Worm (Caenorhabditis elegans) whole organism, mixed stage, embryonic: ENCODE data around the gene B0524.6.

Experiments used
- M03D4.4 ChIP-seq: sonication (generic microtip); optimal IDR thresholded peaks from 2 replicates; lab custom pipeline; 2017; ENCODE audit warnings: mild to moderate bottlenecking, missing genetic modification characterization, missing compliant biosample characterization
- bed-3 ChIP-seq: fragments of 200-800 bp; sonication (Bioruptor generic); optimal IDR thresholded peaks from 3 replicates; lab custom pipeline; 2018; ENCODE audit warnings: mild to moderate bottlenecking, missing genetic modification characterization, moderate library complexity, missing compliant biosample characterization
- blmp-1 ChIP-seq: fragments of 150-350 bp; optimal IDR thresholded peaks from 2 replicates; lab custom pipeline; 2014; ENCODE audit warnings: missing biosample characterization, missing genetic modification characterization
- ceh-39 ChIP-seq: fragments of 150-350 bp; optimal IDR thresholded peaks from 2 replicates; lab custom pipeline; 2014; ENCODE audit warnings: missing biosample characterization, missing genetic modification characterization
- ceh-43 ChIP-seq: fragments of 200-800 bp; sonication (Bioruptor generic); optimal IDR thresholded peaks from 2 replicates; lab custom pipeline; 2018; ENCODE audit warnings: mild to moderate bottlenecking, missing genetic modification characterization, moderate library complexity, missing compliant biosample characterization
- ceh-83 ChIP-seq: fragments of 200-800 bp; sonication (Bioruptor generic); optimal IDR thresholded peaks from 2 replicates; lab custom pipeline; 2018; ENCODE audit warnings: mild to moderate bottlenecking, missing genetic modification characterization, missing compliant biosample characterization
- cnd-1 ChIP-seq: fragments of 200-800 bp; sonication (Bioruptor generic); optimal IDR thresholded peaks from 2 replicates; lab custom pipeline; 2018; ENCODE audit warnings: mild to moderate bottlenecking, missing genetic modification characterization, missing compliant biosample characterization
- elt-1 ChIP-seq: sonication (generic microtip); optimal IDR thresholded peaks from 2 replicates; lab custom pipeline; 2017; ENCODE audit warnings: missing genetic modification characterization, mild to moderate bottlenecking, missing compliant biosample characterization, antibody characterized with exemption, moderate library complexity, borderline replicate concordance; ENCODE audit not compliant: insufficient read depth
- elt-3 ChIP-seq: fragments of 150-350 bp; optimal IDR thresholded peaks from 2 replicates; lab custom pipeline; 2014; ENCODE audit warnings: missing biosample characterization, missing genetic modification characterization
- flh-1 ChIP-seq: fragments of 200-800 bp; sonication (Bioruptor generic); optimal IDR thresholded peaks from 2 replicates; lab custom pipeline; 2018; ENCODE audit warnings: mild to moderate bottlenecking, missing genetic modification characterization, moderate library complexity, missing compliant biosample characterization
- ham-2 ChIP-seq: fragments of 200-800 bp; sonication (Bioruptor generic); optimal IDR thresholded peaks from 2 replicates; lab custom pipeline; 2018; ENCODE audit warnings: mild to moderate bottlenecking, missing genetic modification characterization, missing compliant biosample characterization
- hlh-1 ChIP-seq: fragments of 150-350 bp; optimal IDR thresholded peaks from 2 replicates; lab custom pipeline; 2014; ENCODE audit warnings: missing biosample characterization, missing genetic modification reagents, missing genetic modification characterization
- lin-13 ChIP-seq: fragments of 150-350 bp; optimal IDR thresholded peaks from 2 replicates; lab custom pipeline; 2014; ENCODE audit warnings: missing biosample characterization, missing genetic modification characterization
- lin-32 ChIP-seq: fragments of 200-800 bp; sonication (Bioruptor generic); optimal IDR thresholded peaks from 2 replicates; lab custom pipeline; 2018; ENCODE audit warnings: mild to moderate bottlenecking, missing genetic modification characterization, missing compliant biosample characterization
- lsy-2 ChIP-seq: fragments of 150-350 bp; optimal IDR thresholded peaks from 2 replicates; lab custom pipeline; 2014; ENCODE audit warnings: missing biosample characterization, missing genetic modification characterization
- mab-5 ChIP-seq: fragments of 150-350 bp; optimal IDR thresholded peaks from 2 replicates; lab custom pipeline; 2014; ENCODE audit warnings: missing biosample characterization, missing genetic modification characterization
- mep-1 ChIP-seq: fragments of 150-350 bp; optimal IDR thresholded peaks from 2 replicates; lab custom pipeline; 2017; ENCODE audit warnings: missing biosample characterization, missing genetic modification reagents, missing genetic modification characterization, inconsistent platforms
- mls-2 ChIP-seq: sonication (generic microtip); optimal IDR thresholded peaks from 2 replicates; lab custom pipeline; 2016; ENCODE audit warnings: mild to moderate bottlenecking, missing genetic modification characterization, moderate library complexity, missing compliant biosample characterization
- nhr-12 ChIP-seq: fragments of 150-350 bp; optimal IDR thresholded peaks from 2 replicates; lab custom pipeline; 2014; ENCODE audit warnings: missing biosample characterization, missing genetic modification characterization
- nhr-2 ChIP-seq: fragments of 150-350 bp; optimal IDR thresholded peaks from 2 replicates; lab custom pipeline; 2014; ENCODE audit warnings: missing biosample characterization, missing genetic modification characterization
- nhr-237 ChIP-seq: fragments of 150-350 bp; optimal IDR thresholded peaks from 2 replicates; lab custom pipeline; 2014; ENCODE audit warnings: missing biosample characterization, missing genetic modification characterization
- nhr-28 ChIP-seq: fragments of 150-350 bp; optimal IDR thresholded peaks from 2 replicates; lab custom pipeline; 2014; ENCODE audit warnings: missing biosample characterization, missing genetic modification characterization
- nhr-76 ChIP-seq: sonication (generic microtip); optimal IDR thresholded peaks from 2 replicates; lab custom pipeline; 2017; ENCODE audit warnings: missing biosample characterization, missing genetic modification characterization
- pha-4 ChIP-seq: fragments of 150-350 bp; optimal IDR thresholded peaks from 2 replicates; lab custom pipeline; 2018; ENCODE audit warnings: missing biosample characterization, missing genetic modification reagents, missing genetic modification characterization
- sem-2 ChIP-seq: fragments of 200-800 bp; sonication (Bioruptor generic); optimal IDR thresholded peaks from 2 replicates; lab custom pipeline; 2018; ENCODE audit warnings: mild to moderate bottlenecking, missing genetic modification characterization, missing compliant biosample characterization
- sptf-1 ChIP-seq: sonication (generic microtip); optimal IDR thresholded peaks from 2 replicates; lab custom pipeline; 2017; ENCODE audit warnings: mild to moderate bottlenecking, missing genetic modification characterization, moderate library complexity, missing compliant biosample characterization
- tbx-8 ChIP-seq: fragments of 200-800 bp; sonication (Bioruptor generic); optimal IDR thresholded peaks from 2 replicates; lab custom pipeline; 2018; ENCODE audit warnings: mild to moderate bottlenecking, missing genetic modification characterization, moderate library complexity, missing compliant biosample characterization
- unc-120 ChIP-seq: sonication (generic microtip); optimal IDR thresholded peaks from 2 replicates; lab custom pipeline; 2017; ENCODE audit warnings: missing genetic modification characterization, missing compliant biosample characterization; ENCODE audit not compliant: poor library complexity, severe bottlenecking
- unc-39 ChIP-seq: fragments of 150-350 bp; optimal IDR thresholded peaks from 2 replicates; lab custom pipeline; 2014; ENCODE audit warnings: missing biosample characterization, missing genetic modification characterization
- unc-62 ChIP-seq: fragments of 150-350 bp; optimal IDR thresholded peaks from 2 replicates; lab custom pipeline; 2014; ENCODE audit warnings: missing biosample characterization, missing genetic modification reagents, missing genetic modification characterization
- zip-8 ChIP-seq: fragments of 150-350 bp; optimal IDR thresholded peaks from 2 replicates; lab custom pipeline; 2014; ENCODE audit warnings: missing biosample characterization, missing genetic modification characterization
- ztf-11 ChIP-seq: fragments of 150-350 bp; optimal IDR thresholded peaks from 2 replicates; lab custom pipeline; 2014; ENCODE audit warnings: missing biosample characterization, missing genetic modification characterization

The B0524.6 gene

DNA sequence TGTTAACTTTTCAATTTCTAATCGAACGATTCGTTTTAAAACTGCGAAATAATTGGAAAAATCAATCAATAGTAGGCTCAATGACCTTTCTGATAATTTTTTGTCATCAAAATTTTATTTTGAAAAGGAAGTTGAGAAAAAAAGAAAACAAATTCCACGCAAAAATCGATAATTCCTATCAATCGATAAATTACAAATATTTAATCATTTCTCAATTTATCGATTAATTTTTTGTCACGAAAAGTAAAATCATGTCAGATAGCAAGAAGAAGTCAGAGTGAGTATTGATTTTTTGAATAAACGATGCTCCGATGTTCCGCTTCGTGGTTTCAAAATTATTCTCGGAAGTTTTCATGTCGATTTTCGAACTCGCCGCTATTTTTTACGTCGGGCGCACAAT lies 11.6 kb downstream of the B0524.6 start, which contains the start of the genes B0524.5 and B0524.2:
TSS of gene B0524.5 (minus strand) at position 40 of the 400 bp plus-strand sequence.
TSS of gene B0524.2 (plus strand) at position 207 of the 400 bp plus-strand sequence.
- TF ChIP-seq sptf-1 (tag; lab: Kevin White, UChicago) (no peak), unc-39 (no peak), nhr-12 (tag; lab: Kevin White, UChicago) (no peak), elt-3 (tag; lab: Kevin White, UChicago) (no peak)

ce11 chrIII:1893405-1893804 lies 12.0 kb downstream of the B0524.6 start:
- TF ChIP-seq mls-2 (tag; lab: Kevin White, UChicago) (no peak), sem-2 (no peak), ceh-43 (no peak), unc-120 (tag; lab: Kevin White, UChicago) (no peak)

- TF ChIP-seq bed-3 (GFP tag; lab: Kevin White, UChicago), result no peak
- TF ChIP-seq nhr-237 (tag; lab: Kevin White, UChicago), result no peak
- no peak for TF ChIP-seq nhr-76 (tag; lab: Kevin White, UChicago)
- TF ChIP-seq blmp-1, result no peak
- TF ChIP-seq tbx-8 (GFP tag; lab: Kevin White, UChicago), result no peak
- no peak for TF ChIP-seq sem-2
- TF ChIP-seq unc-39, result no peak
- no peak for TF ChIP-seq elt-1 (tag; lab: Kevin White, UChicago)
- TF ChIP-seq lin-13 (tag; lab: Kevin White, UChicago), result no peak
- TF ChIP-seq nhr-28 (tag; lab: Kevin White, UChicago), result no peak
- no peak for TF ChIP-seq lin-32 (GFP tag; lab: Kevin White, UChicago)
- no peak for TF ChIP-seq ceh-39 (tag; lab: Kevin White, UChicago)
- TF ChIP-seq unc-62 (GFP tag; lab: Kevin White, UChicago), result no peak
- no peak for TF ChIP-seq ceh-43
- no peak for TF ChIP-seq ham-2
Measured at ce11 chrIII:1887354-1887753, 18.1 kb downstream of the B0524.6 start, which contains the start of gene B0524.3. Gene B0524.3, plus strand, starts transcription at chrIII:1887654.

DNA sequence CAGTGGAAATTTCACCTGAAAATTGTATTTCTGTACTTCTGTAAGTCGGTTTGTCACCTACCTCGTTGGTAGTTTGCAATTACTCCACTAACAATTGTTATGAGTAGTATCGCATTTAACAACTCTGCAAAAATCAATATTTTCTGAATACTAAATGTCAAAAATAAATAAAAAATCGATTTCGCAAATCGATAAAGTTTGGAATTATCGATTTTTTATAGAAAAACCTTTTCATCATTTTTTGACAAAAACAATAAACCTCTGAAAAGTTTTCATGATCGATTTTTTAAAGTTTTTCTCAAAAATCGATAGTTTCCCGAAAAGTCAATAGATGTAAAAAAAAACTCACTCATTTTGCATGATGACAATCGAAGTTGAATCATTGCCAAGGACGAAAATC lies 18.5 kb downstream of the B0524.6 start:
- TF ChIP-seq mls-2 (tag; lab: Kevin White, UChicago) (no peak), pha-4 (tag; lab: Kevin White, UChicago) (no peak), flh-1 (GFP tag; lab: Kevin White, UChicago) (no peak)

DNA sequence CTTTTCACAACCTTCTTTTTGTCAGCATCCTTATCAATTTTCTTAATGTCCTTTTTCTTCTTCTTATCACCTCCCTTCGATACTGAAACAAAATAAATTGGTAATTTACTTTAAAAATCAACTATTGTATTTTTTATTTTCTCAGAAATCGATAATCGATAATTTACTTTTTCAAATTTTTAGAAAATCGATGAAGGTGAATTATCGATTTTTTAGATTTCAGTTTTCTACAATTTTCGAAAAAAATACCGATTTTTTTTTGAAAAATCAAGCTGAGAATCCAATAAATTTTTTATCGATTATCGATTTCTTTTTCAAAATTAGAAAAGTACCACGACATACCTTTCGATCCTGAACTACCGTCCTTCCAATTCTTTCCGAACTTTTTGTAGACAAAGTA lies 22.8 kb downstream of the B0524.6 start:
- TF ChIP-seq elt-1 (tag; lab: Kevin White, UChicago) (no peak), unc-62 (GFP tag; lab: Kevin White, UChicago) (no peak), hlh-1 (tag; lab: Kevin White, UChicago) (no peak), blmp-1 (no peak), ham-2 (no peak), ceh-39 (tag; lab: Kevin White, UChicago) (no peak), lsy-2 (no peak), mep-1 (tag; lab: Kevin White, UChicago) (no peak), zip-8 (tag; lab: Kevin White, UChicago) (no peak), lin-32 (GFP tag; lab: Kevin White, UChicago) (no peak)

ce11 chrIII:1880221-1880620 lies 25.2 kb downstream of the B0524.6 start:
- TF ChIP-seq nhr-2 (tag; lab: Kevin White, UChicago), result no peak
- TF ChIP-seq ham-2, result no peak

DNA sequence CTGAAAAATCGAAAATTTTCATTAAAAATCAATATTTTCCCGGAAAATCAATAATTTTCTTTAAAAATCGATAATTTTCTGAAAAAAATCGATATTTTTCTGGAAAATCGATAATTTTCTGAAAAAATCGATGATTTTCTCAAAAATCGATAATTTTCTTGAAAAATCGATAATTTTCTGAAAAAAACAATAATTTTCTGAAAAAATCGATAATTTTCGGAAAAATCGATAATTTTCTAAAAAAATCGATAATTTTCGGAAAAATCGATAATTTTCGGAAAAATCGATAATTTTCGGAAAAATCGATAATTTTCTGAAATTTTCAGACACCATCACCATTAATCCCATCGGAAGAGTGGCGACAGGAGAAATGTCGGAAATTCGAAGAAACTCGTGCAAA lies 26.5 kb downstream of the B0524.6 start:
- TF ChIP-seq nhr-28 (tag; lab: Kevin White, UChicago), result no peak
- no peak for TF ChIP-seq mep-1 (tag; lab: Kevin White, UChicago)
- TF ChIP-seq ceh-83, result no peak
- no peak for TF ChIP-seq hlh-1 (tag; lab: Kevin White, UChicago)
- TF ChIP-seq elt-3 (tag; lab: Kevin White, UChicago), result no peak
- no peak for TF ChIP-seq tbx-8 (GFP tag; lab: Kevin White, UChicago)
- TF ChIP-seq nhr-12 (tag; lab: Kevin White, UChicago), result no peak
- no peak for TF ChIP-seq M03D4.4
- no peak for TF ChIP-seq lin-13 (tag; lab: Kevin White, UChicago)
- TF ChIP-seq ztf-11 (tag; lab: Kevin White, UChicago), result no peak
- no peak for TF ChIP-seq mab-5
- TF ChIP-seq cnd-1 (tag; lab: Kevin White, UChicago), result no peak
- no peak for TF ChIP-seq elt-1 (tag; lab: Kevin White, UChicago)
- TF ChIP-seq blmp-1, result no peak
- TF ChIP-seq sem-2, result no peak
- no peak for TF ChIP-seq ceh-39 (tag; lab: Kevin White, UChicago)
- no peak for TF ChIP-seq zip-8 (tag; lab: Kevin White, UChicago)
- TF ChIP-seq ceh-43, result no peak
- TF ChIP-seq, all 35 proteins: peak for 0
